Worm (Caenorhabditis elegans) whole organism, L4 larva: Measurements from ENCODE around the gene C55A1.6.

Source experiments
- ama-1 ChIP-seq: fragments of 150-350 bp; optimal IDR thresholded peaks from 2 replicates; lab custom pipeline; 2014; ENCODE audit warnings: inconsistent platforms, mixed read lengths
- ceh-82 ChIP-seq: sonication (generic microtip); optimal IDR thresholded peaks from 2 replicates; lab custom pipeline; 2017; ENCODE audit warnings: missing biosample characterization, missing genetic modification characterization
- fos-1 ChIP-seq: fragments of 150-350 bp; optimal IDR thresholded peaks from 2 replicates; lab custom pipeline; 2014; ENCODE audit warnings: missing biosample characterization, missing genetic modification characterization
- gei-8 ChIP-seq: fragments of 200-800 bp; sonication (Bioruptor generic); optimal IDR thresholded peaks from 2 replicates; lab custom pipeline; 2018; ENCODE audit warnings: mild to moderate bottlenecking, missing genetic modification characterization, missing compliant biosample characterization
- lin-15B ChIP-seq: fragments of 150-350 bp; sonication (generic microtip); optimal IDR thresholded peaks from 3 replicates; lab custom pipeline; 2014; ENCODE audit warnings: missing biosample characterization, missing genetic modification characterization
- lin-39 ChIP-seq: fragments of 150-350 bp; optimal IDR thresholded peaks from 2 replicates; lab custom pipeline; 2014; ENCODE audit warnings: missing biosample characterization, missing genetic modification reagents, missing genetic modification characterization
- nhr-237 ChIP-seq: sonication (generic microtip); optimal IDR thresholded peaks from 2 replicates; lab custom pipeline; 2017; ENCODE audit warnings: missing biosample characterization, missing genetic modification characterization
- nhr-76 ChIP-seq: fragments of 150-350 bp; optimal IDR thresholded peaks from 2 replicates; lab custom pipeline; 2014; ENCODE audit warnings: missing biosample characterization, missing genetic modification characterization
- nhr-77 ChIP-seq: fragments of 150-350 bp; optimal IDR thresholded peaks from 2 replicates; lab custom pipeline; 2014; ENCODE audit warnings: missing biosample characterization, missing genetic modification characterization
- php-3 ChIP-seq: fragments of 200-800 bp; sonication (Bioruptor generic); IDR thresholded peaks from 2 replicates; pipeline ENCODE4 v1.3.6; 2022; ENCODE audit warnings: missing genetic modification reagents, missing genetic modification characterization, missing compliant biosample characterization
- pqm-1 ChIP-seq: sonication (generic microtip); optimal IDR thresholded peaks from 2 replicates; lab custom pipeline; 2017; ENCODE audit warnings: missing biosample characterization, missing genetic modification characterization
- snpc-4 ChIP-seq: fragments of 150-350 bp; optimal IDR thresholded peaks from 2 replicates; lab custom pipeline; 2014; ENCODE audit warnings: missing biosample characterization, missing genetic modification characterization
- tra-1 ChIP-seq: fragments of 200-800 bp; sonication (Bioruptor generic); IDR thresholded peaks from 2 replicates; pipeline ENCODE4 v1.3.6; 2022; ENCODE audit warnings: missing genetic modification reagents, missing genetic modification characterization, missing compliant biosample characterization
- unc-62 ChIP-seq, 3 experiments: fragments of 150-350 bp in 1 of 3; sonication (generic microtip); optimal IDR thresholded peaks in 2 of 3; peaks in 1 of 3; 1 replicate in 1 of 3; 2 replicates in 2 of 3; lab custom pipeline; 2014 to 2017; ENCODE audit warnings: missing biosample characterization in 3 of 3, missing genetic modification characterization in 3 of 3, missing genetic modification reagents in 3 of 3, missing genotype in 1 of 3

ce11 chrV:15614534-15614933, 33.3 kb upstream of the C55A1.6 start:
- no peak for TF ChIP-seq nhr-237 (tag; lab: Kevin White, UChicago)
- TF ChIP-seq lin-15B (tag; lab: Kevin White, UChicago) = no peak
- TF ChIP-seq nhr-76 (tag; lab: Kevin White, UChicago) = no peak
- TF ChIP-seq nhr-77 (tag; lab: Kevin White, UChicago) = no peak
- TF ChIP-seq pqm-1 (tag; lab: Kevin White, UChicago) = no peak
- no peak for TF ChIP-seq gei-8 (GFP tag; lab: Kevin White, UChicago)
- no peak for TF ChIP-seq tra-1 (GFP tag; lab: Robert Waterston, UW)
- TF ChIP-seq fos-1 = no peak
- TF ChIP-seq php-3 (GFP tag; lab: Robert Waterston, UW) = no peak
- no peak for TF ChIP-seq lin-39
- TF ChIP-seq ama-1 (lab: Kevin White, UChicago) = no peak
- TF ChIP-seq ceh-82 = no peak
- TF ChIP-seq snpc-4 = no peak
- TF ChIP-seq unc-62 (GFP tag; optimal IDR thresholded peaks at IDR 0.05 in 1 of 2; lab: Kevin White, UChicago) = no peak
- no peak for TF ChIP-seq unc-62 (tag; optimal IDR thresholded peaks at IDR 0.05; lab: Kevin White, UChicago)
